Worm (Caenorhabditis elegans) whole organism, L1 larva: Measurements from ENCODE around the gene fbxb-20.

Experiments
- C16A3.4 ChIP-seq: fragments of 150-350 bp; optimal IDR thresholded peaks from 2 replicates; lab custom pipeline; 2014; ENCODE audit warnings: missing biosample characterization, missing genetic modification characterization
- fos-1 ChIP-seq: fragments of 150-350 bp; optimal IDR thresholded peaks from 2 replicates; lab custom pipeline; 2014; ENCODE audit warnings: missing biosample characterization, missing genetic modification characterization

DNA sequence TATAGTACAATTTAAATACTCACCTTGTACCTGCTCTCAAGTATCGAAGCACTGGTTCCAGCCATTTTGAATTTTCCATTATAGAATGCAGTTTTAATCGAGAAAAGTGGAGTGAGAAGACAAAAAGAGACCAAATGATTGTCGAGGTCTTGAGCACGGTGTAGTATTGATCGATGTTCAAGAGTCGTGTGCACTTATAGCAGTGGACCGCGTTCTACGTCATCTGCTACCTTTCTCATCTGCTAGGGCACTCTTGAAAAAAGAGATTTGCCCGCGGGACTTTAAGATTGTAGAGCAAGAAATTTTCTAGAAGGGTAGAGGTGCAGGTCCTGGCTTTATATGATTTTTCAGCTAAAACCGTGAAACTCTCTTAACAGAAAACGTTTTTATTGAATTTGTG, 42.4 kb upstream of the fbxb-20 start, which contains the start of gene fbxc-21:
- no peak for TF ChIP-seq C16A3.4 (tag; lab: Kevin White, UChicago)
- no peak for TF ChIP-seq fos-1
